Fruit fly (Drosophila melanogaster): ENCODE measurements around the gene Etfb.

dm6 chr3R:29839707-29840311 is 37.1 kb upstream of the Etfb start:
- TF ChIP-seq salr (GFP tag; optimal IDR thresholded peaks at IDR 0.05) (no peak), Hr39 (GFP tag; optimal IDR thresholded peaks at IDR 0.05) (no peak), CG6854 (GFP tag; optimal IDR thresholded peaks at IDR 0.05) (no peak), CG34406 (GFP tag; optimal IDR thresholded peaks at IDR 0.05) (no peak), pdm3 (GFP tag; optimal IDR thresholded peaks at IDR 0.05) (no peak), dsx (GFP tag; optimal IDR thresholded peaks at IDR 0.05; ENCODE audit: poor library complexity, severe bottlenecking) (no peak)
